Fruit fly (Drosophila melanogaster) whole organism, embryonic: ENCODE measurements around the gene Acp29AB.

Experiments used
- Abd-B ChIP-seq: fragments of 200-800 bp; sonication (Bioruptor generic); optimal IDR thresholded peaks from 2 replicates; lab custom pipeline; 2018; ENCODE audit warnings: missing biosample characterization, mild to moderate bottlenecking, missing genetic modification characterization, moderate library complexity
- CG10267 ChIP-seq: fragments of 200-800 bp; sonication (Bioruptor generic); optimal IDR thresholded peaks from 2 replicates; lab custom pipeline; 2018; ENCODE audit warnings: missing biosample characterization, mild to moderate bottlenecking, missing genetic modification characterization, moderate library complexity
- CG10274 ChIP-seq: fragments of 200-800 bp; sonication (Bioruptor generic); optimal IDR thresholded peaks from 3 replicates; lab custom pipeline; 2017; ENCODE audit warnings: missing biosample characterization, mild to moderate bottlenecking, missing genetic modification characterization
- CG1233 ChIP-seq: fragments of 200-800 bp; sonication (Bioruptor generic); optimal IDR thresholded peaks from 4 replicates; lab custom pipeline; 2018; ENCODE audit warnings: missing biosample characterization, mild to moderate bottlenecking, missing genetic modification characterization
- CG12744 ChIP-seq: fragments of 200-800 bp; sonication (Bioruptor generic); optimal IDR thresholded peaks from 2 replicates; lab custom pipeline; 2016; ENCODE audit warnings: missing biosample characterization, missing genetic modification characterization
- CG14014 ChIP-seq: fragments of 200-800 bp; sonication (Bioruptor generic); IDR thresholded peaks from 2 replicates; pipeline ENCODE4 v1.3.6; 2022; ENCODE audit warnings: missing biosample characterization, missing genetic modification characterization
- CG1603 ChIP-seq: fragments of 200-800 bp; sonication (Bioruptor generic); optimal IDR thresholded peaks from 2 replicates; lab custom pipeline; 2019; ENCODE audit warnings: missing biosample characterization, mild to moderate bottlenecking, missing genetic modification characterization, moderate library complexity
- CG16815 ChIP-seq: fragments of 200-800 bp; sonication (Bioruptor generic); optimal IDR thresholded peaks from 3 replicates; lab custom pipeline; 2017; ENCODE audit warnings: missing biosample characterization, mild to moderate bottlenecking, missing genetic modification characterization
- CG2199 ChIP-seq: fragments of 200-800 bp; sonication (Bioruptor generic); IDR thresholded peaks from 3 replicates; pipeline ENCODE4 v1.3.6; 2022; ENCODE audit warnings: missing biosample characterization, missing genetic modification characterization
- CG31224 ChIP-seq: fragments of 200-800 bp; sonication (Bioruptor generic); IDR thresholded peaks from 2 replicates; pipeline ENCODE4 v1.3.6; 2022; ENCODE audit warnings: missing biosample characterization, missing genetic modification characterization
- CG31388 ChIP-seq: fragments of 200-800 bp; sonication (Bioruptor generic); optimal IDR thresholded peaks from 2 replicates; lab custom pipeline; 2016; ENCODE audit warnings: missing biosample characterization, missing genetic modification characterization
- CG34224 ChIP-seq: fragments of 200-800 bp; sonication (Bioruptor generic); IDR thresholded peaks from 3 replicates; pipeline ENCODE4 v1.3.6; 2022; ENCODE audit warnings: missing biosample characterization, missing genetic modification characterization; ENCODE audit not compliant: partially characterized antibody
- CG4424 ChIP-seq: fragments of 200-800 bp; sonication (Bioruptor generic); optimal IDR thresholded peaks from 3 replicates; lab custom pipeline; 2016; ENCODE audit warnings: missing biosample characterization, missing genetic modification characterization
- CG4730 ChIP-seq: fragments of 200-800 bp; sonication (Bioruptor generic); IDR thresholded peaks from 2 replicates; pipeline ENCODE4 v1.3.6; 2022; ENCODE audit warnings: missing biosample characterization, missing genetic modification characterization
- CG4854 ChIP-seq: fragments of 200-800 bp; sonication (Bioruptor generic); optimal IDR thresholded peaks from 2 replicates; lab custom pipeline; 2016; ENCODE audit warnings: missing biosample characterization, missing genetic modification characterization, inconsistent platforms
- CG5953 ChIP-seq: fragments of 200-800 bp; sonication (Bioruptor generic); IDR thresholded peaks from 2 replicates; pipeline ENCODE4 v1.3.6; 2022; ENCODE audit warnings: missing biosample characterization, missing genetic modification characterization
- CG6654 ChIP-seq: fragments of 200-800 bp; sonication (Bioruptor generic); optimal IDR thresholded peaks from 2 replicates; lab custom pipeline; 2017; ENCODE audit warnings: missing biosample characterization, mild to moderate bottlenecking, missing genetic modification characterization
- CG6791 ChIP-seq: fragments of 200-800 bp; sonication (Bioruptor generic); IDR thresholded peaks from 3 replicates; pipeline ENCODE4 v1.3.6; 2022; ENCODE audit warnings: missing biosample characterization, missing genetic modification characterization; ENCODE audit not compliant: partially characterized antibody
- CG7987 ChIP-seq: fragments of 200-800 bp; sonication (Bioruptor generic); optimal IDR thresholded peaks from 2 replicates; lab custom pipeline; 2018; ENCODE audit warnings: missing biosample characterization, mild to moderate bottlenecking, missing genetic modification characterization, moderate library complexity
- CG8388 ChIP-seq: fragments of 200-800 bp; sonication (Bioruptor generic); optimal IDR thresholded peaks from 2 replicates; lab custom pipeline; 2019; ENCODE audit warnings: missing biosample characterization, mild to moderate bottlenecking, missing genetic modification characterization, moderate library complexity
- CG9215 ChIP-seq: fragments of 200-800 bp; sonication (Bioruptor generic); IDR thresholded peaks from 2 replicates; pipeline ENCODE4 v1.3.6; 2022; ENCODE audit warnings: missing biosample characterization, missing genetic modification characterization
- Drgx ChIP-seq: fragments of 200-800 bp; sonication (Bioruptor generic); IDR thresholded peaks from 2 replicates; pipeline ENCODE4 v1.3.6; 2022; ENCODE audit warnings: missing biosample characterization, missing genetic modification characterization
- Ets65A ChIP-seq: fragments of 200-800 bp; sonication (Bioruptor generic); peaks from one replicate; lab custom pipeline; 2016; ENCODE audit warnings: missing biosample characterization, missing genetic modification characterization
- Fer1 ChIP-seq: fragments of 200-800 bp; sonication (Bioruptor generic); optimal IDR thresholded peaks from 2 replicates; lab custom pipeline; 2017; ENCODE audit warnings: missing biosample characterization, mild to moderate bottlenecking, missing genetic modification characterization
- HmgZ ChIP-seq: fragments of 200-800 bp; sonication (Bioruptor generic); optimal IDR thresholded peaks from 2 replicates; lab custom pipeline; 2018; ENCODE audit warnings: missing biosample characterization, mild to moderate bottlenecking, missing genetic modification characterization
- Hmr ChIP-seq: fragments of 200-800 bp; sonication (Bioruptor generic); optimal IDR thresholded peaks from 3 replicates; lab custom pipeline; 2017; ENCODE audit warnings: mild to moderate bottlenecking, missing biosample characterization, missing genetic modification reagents, missing genetic modification characterization
- Hr51 ChIP-seq, 2 experiments: fragments of 200-800 bp; sonication (Bioruptor generic); optimal IDR thresholded peaks; 2 replicates in 1 of 2; 3 replicates in 1 of 2; lab custom pipeline; 2016 to 2018; ENCODE audit warnings: missing biosample characterization in 2 of 2, missing genetic modification characterization in 2 of 2, mild to moderate bottlenecking in 1 of 2, moderate library complexity in 1 of 2
- MTF-1 ChIP-seq: fragments of 200-800 bp; sonication (Bioruptor generic); optimal IDR thresholded peaks from 2 replicates; lab custom pipeline; 2018; ENCODE audit warnings: missing biosample characterization, mild to moderate bottlenecking, missing genetic modification characterization, borderline replicate concordance
- Sry-β ChIP-seq: fragments of 200-800 bp; sonication (Bioruptor generic); optimal IDR thresholded peaks from 2 replicates; lab custom pipeline; 2018; ENCODE audit warnings: missing biosample characterization, mild to moderate bottlenecking, missing genetic modification characterization, moderate library complexity
- Ssrp ChIP-seq: fragments of 200-800 bp; sonication (Bioruptor generic); optimal IDR thresholded peaks from 2 replicates; lab custom pipeline; 2018; ENCODE audit warnings: missing biosample characterization, mild to moderate bottlenecking, missing genetic modification characterization, moderate library complexity
- al ChIP-seq: fragments of 200-800 bp; sonication (Bioruptor generic); IDR thresholded peaks from 2 replicates; pipeline ENCODE4 v1.3.6; 2022; ENCODE audit warnings: missing biosample characterization, missing genetic modification characterization
- aop ChIP-seq: fragments of 200-800 bp; sonication (Bioruptor generic); IDR thresholded peaks from 2 replicates; pipeline ENCODE4 v1.3.6; 2022; ENCODE audit warnings: missing biosample characterization, missing genetic modification characterization
- ase ChIP-seq: fragments of 200-800 bp; sonication (Bioruptor generic); IDR thresholded peaks from 3 replicates; pipeline ENCODE4 v1.3.6; 2022; ENCODE audit warnings: missing biosample characterization, missing genetic modification characterization
- bab2 ChIP-seq: fragments of 200-800 bp; sonication (Bioruptor generic); optimal IDR thresholded peaks from 2 replicates; lab custom pipeline; 2016; ENCODE audit warnings: missing biosample characterization, missing genetic modification characterization
- bsh ChIP-seq, 2 experiments: fragments of 200-800 bp; sonication (Bioruptor generic); optimal IDR thresholded peaks; 2 replicates each; lab custom pipeline; 2017 to 2018; ENCODE audit warnings: mild to moderate bottlenecking in 2 of 2, missing biosample characterization in 2 of 2, missing genetic modification characterization in 2 of 2, moderate library complexity in 1 of 2
- btn ChIP-seq: fragments of 200-800 bp; sonication (Bioruptor generic); optimal IDR thresholded peaks from 2 replicates; lab custom pipeline; 2016; ENCODE audit warnings: missing biosample characterization, missing genetic modification characterization
- corto ChIP-seq: fragments of 200-800 bp; sonication (Bioruptor generic); optimal IDR thresholded peaks from 2 replicates; lab custom pipeline; 2016; ENCODE audit warnings: missing biosample characterization, mild to moderate bottlenecking, missing genetic modification characterization, moderate library complexity
- dpn ChIP-seq, 2 experiments: fragments of 200-800 bp; sonication (Bioruptor generic); optimal IDR thresholded peaks; 3 replicates each; lab custom pipeline; 2016; ENCODE audit warnings: missing biosample characterization in 2 of 2, missing genetic modification characterization in 2 of 2
- dysf ChIP-seq: fragments of 200-800 bp; sonication (Bioruptor generic); IDR thresholded peaks from 3 replicates; pipeline ENCODE4 v1.3.6; 2022; ENCODE audit warnings: missing biosample characterization, missing genetic modification characterization
- emc ChIP-seq: fragments of 200-800 bp; sonication (Bioruptor generic); optimal IDR thresholded peaks from 2 replicates; lab custom pipeline; 2016; ENCODE audit warnings: missing biosample characterization, missing genetic modification characterization
- eve ChIP-seq, 2 experiments: fragments of >200 bp; optimal IDR thresholded peaks; 2 replicates each; lab custom pipeline; 2017; ENCODE audit warnings: missing biosample characterization in 2 of 2, missing genetic modification characterization in 2 of 2
- ham ChIP-seq: fragments of 200-800 bp; sonication (Bioruptor generic); IDR thresholded peaks from 2 replicates; pipeline ENCODE4 v1.3.6; 2022; ENCODE audit warnings: missing biosample characterization, missing genetic modification characterization
- her ChIP-seq: fragments of 200-800 bp; sonication (Bioruptor generic); optimal IDR thresholded peaks from 2 replicates; lab custom pipeline; 2016; ENCODE audit warnings: missing biosample characterization, missing genetic modification characterization
- jigr1 ChIP-seq: fragments of 200-800 bp; sonication (Bioruptor generic); IDR thresholded peaks from 3 replicates; pipeline ENCODE4 v1.3.6; 2022; ENCODE audit warnings: missing biosample characterization, missing genetic modification characterization
- mam ChIP-seq: fragments of 200-800 bp; sonication (Bioruptor generic); optimal IDR thresholded peaks from 3 replicates; lab custom pipeline; 2016; ENCODE audit warnings: missing biosample characterization, missing genetic modification characterization
- nau ChIP-seq: fragments of 200-800 bp; sonication (Bioruptor generic); optimal IDR thresholded peaks from 3 replicates; lab custom pipeline; 2017; ENCODE audit warnings: missing biosample characterization, mild to moderate bottlenecking, missing genetic modification characterization, missing genetic modification reagents
- repo ChIP-seq: fragments of 200-800 bp; sonication (Bioruptor generic); optimal IDR thresholded peaks from 2 replicates; lab custom pipeline; 2016; ENCODE audit warnings: missing biosample characterization, missing genetic modification characterization
- sd ChIP-seq: fragments of 200-800 bp; sonication (Bioruptor generic); optimal IDR thresholded peaks from 3 replicates; lab custom pipeline; 2018; ENCODE audit warnings: missing biosample characterization, mild to moderate bottlenecking, missing genetic modification characterization, moderate library complexity
- sens ChIP-seq: fragments of 200-800 bp; sonication (Bioruptor generic); peaks from one replicate; lab custom pipeline; 2016; ENCODE audit warnings: missing biosample characterization, missing genetic modification characterization
- stc ChIP-seq: fragments of 200-800 bp; sonication (Bioruptor generic); IDR thresholded peaks from 2 replicates; pipeline ENCODE4 v1.3.6; 2022; ENCODE audit warnings: missing biosample characterization, missing genetic modification characterization
- ttk ChIP-seq: fragments of 200-800 bp; sonication (Bioruptor generic); IDR thresholded peaks from 2 replicates; pipeline ENCODE4 v2.1.2; 2022; ENCODE audit warnings: missing biosample characterization, missing genetic modification characterization

The Acp29AB gene

DNA sequence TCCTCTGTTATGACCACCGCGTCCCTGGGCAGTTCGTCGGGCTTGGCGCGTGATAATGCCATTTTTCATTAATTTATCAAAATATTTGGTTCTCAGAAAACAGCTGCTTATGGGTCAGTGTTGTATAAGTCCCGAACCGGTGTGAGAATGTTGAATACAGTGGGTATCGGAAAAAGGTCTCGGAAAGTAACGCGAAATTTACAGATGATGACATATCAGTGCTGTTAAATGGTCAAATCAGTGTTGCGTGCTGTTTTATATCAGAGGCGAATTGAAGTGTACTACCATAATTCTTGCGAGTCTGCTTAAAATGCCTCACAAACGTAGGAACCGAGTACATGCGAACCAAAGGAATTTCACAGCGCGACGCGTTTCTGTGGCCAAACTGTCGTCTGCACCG, 10.4 kb downstream of the Acp29AB start, which contains the start of the genes CG13392 and Rcd4 (continued):
- TF ChIP-seq her (GFP tag; lab: Kevin White, UChicago) (peak; percentile 81), HmgZ (tag; lab: Kevin White, UChicago) (peak; percentile 84), CG12744 (GFP tag; lab: Kevin White, UChicago) (peak; percentile 44), al (GFP tag; lab: Robert Waterston, UW) (peak; percentile 24; the same call in 1 of the 2 replicates), bsh (GFP tag; optimal IDR thresholded peaks at IDR 0.05; lab: Kevin White, UChicago) (peak in 1 of 2 experiments; percentile 44), Hmr (GFP tag; lab: Kevin White, UChicago) (peak; percentile 78), MTF-1 (GFP tag; lab: Kevin White, UChicago) (peak; percentile 13), CG14014 (GFP tag; lab: Robert Waterston, UW) (peak; percentile 53), sd (tag; lab: Kevin White, UChicago) (peak; percentile 77), ase (GFP tag; lab: Robert Waterston, UW) (no peak), Hr51 (GFP tag; optimal IDR thresholded peaks at IDR 0.05; lab: Kevin White, UChicago) (peak; percentile 20 to 76), aop (GFP tag; lab: Robert Waterston, UW) (no peak), CG31224 (GFP tag; lab: Robert Waterston, UW) (no peak; the same call in 1 of the 2 replicates), CG4424 (peak; percentile 91), CG4854 (peak; percentile 45), bab2 (peak; percentile 76), CG10267 (peak; percentile 97), emc (GFP tag; lab: Kevin White, UChicago) (peak; percentile 55), Ssrp (tag; lab: Kevin White, UChicago) (no peak), Sry-β (GFP tag; lab: Kevin White, UChicago) (peak; percentile 42), CG4730 (0 out of 2 replicates have a peak, but pooled peaks have one; percentile 28), CG31388 (no peak), ham (no peak), CG6654 (GFP tag; lab: Kevin White, UChicago) (peak; percentile 1), CG6791 (GFP tag; lab: Robert Waterston, UW) (peak; percentile 73), corto (GFP tag; lab: Kevin White, UChicago) (peak; percentile 38), CG1603 (tag; lab: Kevin White, UChicago) (peak; percentile 85), CG34224 (GFP tag; lab: Robert Waterston, UW) (peak; percentile 81), CG2199 (GFP tag; lab: Robert Waterston, UW) (no peak), eve (GFP tag; optimal IDR thresholded peaks at IDR 0.05; lab: Kevin White, UChicago) (no peak), CG5953 (GFP tag; lab: Robert Waterston, UW) (no peak), CG7987 (GFP tag; lab: Kevin White, UChicago) (peak; percentile 71), Ets65A (GFP tag; lab: Kevin White, UChicago) (peak; percentile 97), CG10274 (GFP tag; lab: Kevin White, UChicago) (no peak), Abd-B (GFP tag; lab: Kevin White, UChicago) (no peak), sens (GFP tag; lab: Kevin White, UChicago) (peak; percentile 91), btn (GFP tag; lab: Kevin White, UChicago) (peak; percentile 30), CG8388 (peak; percentile 63), Drgx (peak; percentile 45; the same call in 1 of the 2 replicates), repo (GFP tag; lab: Kevin White, UChicago) (peak; percentile 62), dysf (GFP tag; lab: Robert Waterston, UW) (peak; percentile 72), mam (peak; percentile 84), CG1233 (GFP tag; lab: Kevin White, UChicago) (peak; percentile 19), ttk (GFP tag; lab: Robert Waterston, UW) (no peak), jigr1 (no peak), Fer1 (GFP tag; lab: Kevin White, UChicago) (peak; percentile 75), CG16815 (GFP tag; lab: Kevin White, UChicago) (peak; percentile 24), stc (GFP tag; lab: Robert Waterston, UW) (no peak), dpn (GFP tag; optimal IDR thresholded peaks at IDR 0.05; lab: Kevin White, UChicago) (peak; percentile 70 to 82), CG9215 (GFP tag; lab: Robert Waterston, UW) (peak; percentile 44; the same call in 1 of the 2 replicates), nau (peak; percentile 32)
